Worm (Caenorhabditis elegans): ENCODE measurements around the gene H35B03.2.

- TF ChIP-seq flt-1 (GFP tag; IDR thresholded peaks at IDR 0.05) (0 out of 2 replicates have a peak, but pooled peaks have one; percentile 30), ztf-29 (GFP tag; IDR thresholded peaks at IDR 0.05) (no peak), klf-2 (GFP tag; conservative IDR thresholded peaks at IDR 0.05) (no peak), ref-1 (GFP tag; conservative IDR thresholded peaks at IDR 0.05) (no peak), ztf-23 (GFP tag; IDR thresholded peaks at IDR 0.05) (no peak), T22C8.4 (GFP tag; IDR thresholded peaks at IDR 0.05) (no peak), tab-1 (GFP tag; IDR thresholded peaks at IDR 0.05) (no peak), cog-1 (tag; optimal IDR thresholded peaks at IDR 0.05) (peak; percentile 31)
These were observed 21.8 kb upstream of the H35B03.2 start for ce11 chrIV:5753253-5753652.
